Worm (Caenorhabditis elegans) whole organism, L1 larva: ENCODE measurements around the gene C07G2.5.

Experiments
- dpl-1 ChIP-seq, 3 experiments: fragments of 150-350 bp in 2 of 3; sonication (generic microtip) in 1 of 3; optimal IDR thresholded peaks; 2 replicates each; lab custom pipeline; 2014 to 2017; ENCODE audit warnings: missing biosample characterization in 3 of 3, missing genetic modification characterization in 3 of 3, missing genetic modification reagents in 3 of 3
- elt-3 ChIP-seq, 6 experiments: fragments of 150-350 bp in 1 of 6; sonication (generic microtip); optimal IDR thresholded peaks; 2 replicates each; lab custom pipeline; 2017 to 2018; ENCODE audit warnings: missing biosample characterization in 6 of 6, missing genetic modification characterization in 6 of 6, inconsistent platforms in 1 of 6
- nhr-11 ChIP-seq: fragments of 150-350 bp; optimal IDR thresholded peaks from 2 replicates; lab custom pipeline; 2014; ENCODE audit warnings: missing biosample characterization, missing genetic modification characterization
- rnt-1 ChIP-seq: sonication (generic microtip); optimal IDR thresholded peaks from 2 replicates; lab custom pipeline; 2016; ENCODE audit warnings: mild to moderate bottlenecking, missing genetic modification characterization, moderate library complexity, missing compliant biosample characterization
- sup-37 ChIP-seq: fragments of 200-800 bp; sonication (Bioruptor generic); optimal IDR thresholded peaks from 2 replicates; lab custom pipeline; 2018; ENCODE audit warnings: mild to moderate bottlenecking, missing genetic modification characterization, missing compliant biosample characterization
- tbx-2 ChIP-seq: sonication (generic microtip); optimal IDR thresholded peaks from 2 replicates; lab custom pipeline; 2016; ENCODE audit warnings: missing genetic modification characterization, missing compliant biosample characterization
- unc-86 ChIP-seq: sonication (generic microtip); optimal IDR thresholded peaks from 2 replicates; lab custom pipeline; 2016; ENCODE audit warnings: missing genetic modification characterization, missing compliant biosample characterization
- ztf-4 ChIP-seq: fragments of 150-350 bp; optimal IDR thresholded peaks from 2 replicates; lab custom pipeline; 2014; ENCODE audit warnings: missing biosample characterization, missing genetic modification characterization

ce11 chrIII:4481787-4482186 is 17.1 kb downstream of the C07G2.5 start:
- TF ChIP-seq unc-86 (no peak), dpl-1 (GFP tag; optimal IDR thresholded peaks at IDR 0.05; lab: Kevin White, UChicago) (no peak), tbx-2 (tag; lab: Kevin White, UChicago) (no peak), nhr-11 (tag; lab: Kevin White, UChicago) (no peak), elt-3 (tag; optimal IDR thresholded peaks at IDR 0.05; lab: Kevin White, UChicago) (no peak), rnt-1 (tag; lab: Kevin White, UChicago) (no peak), sup-37 (GFP tag; lab: Kevin White, UChicago) (no peak), ztf-4 (tag; lab: Kevin White, UChicago) (no peak)
